Fruit fly (Drosophila melanogaster) S2 (cell line): ENCODE data around the gene Dd.
A peak's percentile ranks its signal among the peaks of the same experiment; 100 is the strongest.

ENCODE experiments used
- CG8478 ChIP-seq: fragments of >200 bp; optimal IDR thresholded peaks from 2 replicates; lab custom pipeline; 2018
- CTCF ChIP-seq, 2 experiments: fragments of >200 bp; optimal IDR thresholded peaks; 2 replicates each; lab custom pipeline; 2018

Dd gene

dm6 chrX:21323933-21324688 lies at the start of gene Dd, which contains the start of gene CG1486:
Gene Dd, minus strand, starts transcription at chrX:21324009.
Gene CG1486, plus strand, starts transcription at chrX:21324046.
- peak in 1 of 2 experiments; percentile 23 for TF ChIP-seq CTCF (optimal IDR thresholded peaks at IDR 0.05; lab: Kevin White, UChicago)
- TF ChIP-seq CG8478 (lab: Kevin White, UChicago), result no peak

dm6 chrX:21369149-21369988 lies 45.6 kb upstream of the Dd start:
- TF ChIP-seq CG8478 (lab: Kevin White, UChicago), result no peak
- TF ChIP-seq CTCF (optimal IDR thresholded peaks at IDR 0.05; lab: Kevin White, UChicago), result no peak

- TF ChIP-seq CG8478 (lab: Kevin White, UChicago) (no peak), CTCF (optimal IDR thresholded peaks at IDR 0.05; lab: Kevin White, UChicago) (no peak)
Measured at dm6 chrX:21368410-21368918, 44.7 kb upstream of the Dd start.

dm6 chrX:21367363-21368072 lies 43.7 kb upstream of the Dd start:
- TF ChIP-seq CTCF (optimal IDR thresholded peaks at IDR 0.05; lab: Kevin White, UChicago) (no peak), CG8478 (lab: Kevin White, UChicago) (no peak)

dm6 chrX:21366311-21366990 lies 42.6 kb upstream of the Dd start:
- no peak for TF ChIP-seq CTCF (optimal IDR thresholded peaks at IDR 0.05; lab: Kevin White, UChicago)
- no peak for TF ChIP-seq CG8478 (lab: Kevin White, UChicago)

- TF ChIP-seq CTCF (optimal IDR thresholded peaks at IDR 0.05; lab: Kevin White, UChicago) (no peak), CG8478 (lab: Kevin White, UChicago) (no peak)
Measured at dm6 chrX:21365421-21365820, 41.6 kb upstream of the Dd start.

- TF ChIP-seq CG8478 (lab: Kevin White, UChicago) (no peak), CTCF (optimal IDR thresholded peaks at IDR 0.05; lab: Kevin White, UChicago) (peak; percentile 91 to 95)
Measured at dm6 chrX:21362878-21363277, 39.1 kb upstream of the Dd start, which contains the start of the genes bbx and waw. Gene bbx, plus strand, starts transcription at chrX:21363028. Gene waw, plus strand, starts transcription at chrX:21363028.

- TF ChIP-seq CG8478 (lab: Kevin White, UChicago), result no peak
- peak; percentile 52 to 86 for TF ChIP-seq CTCF (optimal IDR thresholded peaks at IDR 0.05; lab: Kevin White, UChicago)
Measured at dm6 chrX:21357810-21358671, 34.2 kb upstream of the Dd start, which contains the start of gene Septin1. Gene Septin1, plus strand, starts transcription at chrX:21358286.

- TF ChIP-seq CG8478 (lab: Kevin White, UChicago) (no peak), CTCF (optimal IDR thresholded peaks at IDR 0.05; lab: Kevin White, UChicago) (no peak)
Measured at dm6 chrX:21353541-21353940, 29.7 kb upstream of the Dd start.

- TF ChIP-seq CTCF (optimal IDR thresholded peaks at IDR 0.05; lab: Kevin White, UChicago), result no peak
- no peak for TF ChIP-seq CG8478 (lab: Kevin White, UChicago)
Measured at dm6 chrX:21351210-21351824, 27.5 kb upstream of the Dd start.

- TF ChIP-seq CG8478 (lab: Kevin White, UChicago) (no peak), CTCF (optimal IDR thresholded peaks at IDR 0.05; lab: Kevin White, UChicago) (no peak)
Measured at dm6 chrX:21349800-21350309, 26.0 kb upstream of the Dd start, which contains the start of the genes peng and sol. Gene peng, minus strand, starts transcription at chrX:21349843. Gene sol, plus strand, starts transcription at chrX:21350280.

dm6 chrX:21345036-21345500 lies 21.3 kb upstream of the Dd start, which contains the start of gene dod:
Gene dod, plus strand, starts transcription at chrX:21345358.
- TF ChIP-seq CG8478 (lab: Kevin White, UChicago) (no peak), CTCF (optimal IDR thresholded peaks at IDR 0.05; lab: Kevin White, UChicago) (peak; percentile 46 to 61)
